Fruit fly (Drosophila melanogaster): ENCODE data around the gene CG17375.

Gene CG17375

DNA sequence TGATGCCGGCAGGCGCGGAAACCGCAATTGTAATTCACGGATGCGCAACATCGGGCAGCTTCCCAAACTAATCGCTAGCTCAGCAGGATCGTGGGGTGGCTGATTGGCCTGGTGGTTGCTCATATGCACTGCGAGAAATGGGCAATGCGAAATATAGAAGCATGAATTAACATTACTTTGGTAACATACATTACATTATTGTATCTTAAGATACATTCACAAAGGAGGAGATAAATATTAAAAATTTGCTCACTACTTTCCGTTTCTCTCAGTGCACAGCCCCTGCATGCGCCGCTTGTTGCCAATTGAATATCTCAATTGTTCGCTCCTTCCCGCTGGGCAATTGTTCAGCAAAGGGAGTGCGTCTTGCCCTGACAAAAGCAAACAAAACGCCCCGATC is 35.8 kb upstream of the CG17375 start (continued):
- TF ChIP-seq ssp (GFP tag; IDR thresholded peaks at IDR 0.05) (peak; percentile 65), peb (GFP tag; IDR thresholded peaks at IDR 0.05) (peak; percentile 65; the same call in 1 of the 2 replicates), CG11093 (GFP tag; IDR thresholded peaks at IDR 0.05) (peak; percentile 69), zf30C (GFP tag; optimal IDR thresholded peaks at IDR 0.05) (peak; percentile 89), CG6813 (GFP tag; optimal IDR thresholded peaks at IDR 0.05) (peak; percentile 71), ATbp (GFP tag; optimal IDR thresholded peaks at IDR 0.05) (peak; percentile 68), CG3838 (GFP tag; optimal IDR thresholded peaks at IDR 0.05) (peak; percentile 37), sima (GFP tag; optimal IDR thresholded peaks at IDR 0.05) (no peak), HLH54F (GFP tag; optimal IDR thresholded peaks at IDR 0.05) (no peak), sd (tag; optimal IDR thresholded peaks at IDR 0.05) (no peak), CG16779 (GFP tag; IDR thresholded peaks at IDR 0.05) (no peak), Med (GFP tag) (peak; percentile 92), CG2889 (GFP tag; IDR thresholded peaks at IDR 0.05) (0 out of 3 replicates have a peak, but pooled peaks have one; percentile 10), CG9876 (GFP tag; optimal IDR thresholded peaks at IDR 0.05) (peak; percentile 48), Abd-B (GFP tag; optimal IDR thresholded peaks at IDR 0.05) (peak; percentile 57), esg (GFP tag; conservative IDR thresholded peaks at IDR 0.05) (peak; percentile 58), Sry-β (GFP tag; optimal IDR thresholded peaks at IDR 0.05) (no peak), sens (GFP tag) (peak; percentile 98), CG1024 (GFP tag; IDR thresholded peaks at IDR 0.05) (peak; percentile 80), p53 (GFP tag; optimal IDR thresholded peaks at IDR 0.05) (no peak), HmgD (GFP tag; optimal IDR thresholded peaks at IDR 0.05) (no peak), Xbp1 (GFP tag; optimal IDR thresholded peaks at IDR 0.05) (peak; percentile 73), corto (GFP tag; optimal IDR thresholded peaks at IDR 0.05) (no peak), CG13624 (GFP tag; optimal IDR thresholded peaks at IDR 0.05) (peak; percentile 42), Doc3 (GFP tag; IDR thresholded peaks at IDR 0.05; ENCODE audit: partially characterized antibody) (no peak), HHEX (GFP tag; optimal IDR thresholded peaks at IDR 0.05) (peak; percentile 46), CG8388 (GFP tag; optimal IDR thresholded peaks at IDR 0.05) (peak; percentile 75), dm (GFP tag; optimal IDR thresholded peaks at IDR 0.05) (peak; percentile 50), lmd (GFP tag; IDR thresholded peaks at IDR 0.05) (peak; percentile 75), NfI (GFP tag; optimal IDR thresholded peaks at IDR 0.05) (peak; percentile 34), HmgZ (tag; optimal IDR thresholded peaks at IDR 0.05) (no peak), Blimp-1 (GFP tag; optimal IDR thresholded peaks at IDR 0.05) (peak; percentile 78), da (GFP tag; optimal IDR thresholded peaks at IDR 0.05) (peak; percentile 69), maf-S (GFP tag; optimal IDR thresholded peaks at IDR 0.05) (peak; percentile 24), YL-1 (GFP tag; optimal IDR thresholded peaks at IDR 0.05) (no peak), Sry-δ (GFP tag; optimal IDR thresholded peaks at IDR 0.05) (peak; percentile 33), dmrt11E (tag; optimal IDR thresholded peaks at IDR 0.05) (peak; percentile 93), shn (GFP tag; optimal IDR thresholded peaks at IDR 0.05) (peak; percentile 44), Neu2 (GFP tag; optimal IDR thresholded peaks at IDR 0.05; ENCODE audit: borderline replicate concordance) (peak; percentile 16), otp (GFP tag; IDR thresholded peaks at IDR 0.05) (peak; percentile 85), CG14050 (GFP tag; IDR thresholded peaks at IDR 0.05) (peak; percentile 40; the same call in 2 of the 3 replicates), vvl (GFP tag; IDR thresholded peaks at IDR 0.05) (peak; percentile 90), lab (GFP tag; optimal IDR thresholded peaks at IDR 0.05) (peak; percentile 43), Vsx1 (GFP tag; optimal IDR thresholded peaks at IDR 0.05) (peak; percentile 30), Scr (GFP tag; IDR thresholded peaks at IDR 0.05; ENCODE audit: partially characterized antibody) (no peak), Ssrp (tag; optimal IDR thresholded peaks at IDR 0.05) (peak; percentile 68), CG11456 (GFP tag; IDR thresholded peaks at IDR 0.05) (peak; percentile 62; the same call in 1 of the 3 replicates), HLH4C (GFP tag; IDR thresholded peaks at IDR 0.05; ENCODE audit: partially characterized antibody) (no peak), repo (GFP tag; optimal IDR thresholded peaks at IDR 0.05) (peak; percentile 27), CG10959 (GFP tag; IDR thresholded peaks at IDR 0.05) (peak; percentile 91), dysf (GFP tag; IDR thresholded peaks at IDR 0.05) (peak; percentile 70; the same call in 2 of the 3 replicates)
